Worm (Caenorhabditis elegans): Measurements from ENCODE around the gene F33G12.7.

F33G12.7 gene

DNA sequence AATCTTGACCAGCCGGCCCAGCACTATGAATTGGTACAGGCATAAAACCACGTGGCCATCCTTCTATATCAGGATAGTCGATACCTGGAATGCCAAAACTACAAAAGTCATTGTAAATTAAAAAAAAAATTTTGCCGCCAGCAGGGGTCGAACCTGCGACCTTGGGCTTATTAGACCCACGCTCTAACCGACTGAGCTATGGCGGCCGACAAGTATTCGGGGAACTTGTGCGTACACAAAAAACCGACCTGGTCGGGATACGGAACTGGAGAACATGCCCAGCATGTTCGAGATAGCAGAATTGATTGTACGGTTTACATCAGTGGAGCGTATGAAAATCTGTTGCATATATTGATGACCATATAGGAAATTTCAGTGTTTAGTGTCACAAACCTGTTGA lies 16.8 kb upstream of the F33G12.7 start (continued):
- TF ChIP-seq B0035.1 (tag; optimal IDR thresholded peaks at IDR 0.05) (peak; percentile 41), chd-7 (tag; optimal IDR thresholded peaks at IDR 0.05) (peak; percentile 31), lin-54 (GFP tag; optimal IDR thresholded peaks at IDR 0.05) (peak; percentile 64), madf-8 (GFP tag; conservative IDR thresholded peaks at IDR 0.05) (peak; percentile 41), snpc-4 (GFP tag; optimal IDR thresholded peaks at IDR 0.05) (peak; percentile 98), snpc-4 (tag; optimal IDR thresholded peaks at IDR 0.05) (peak; percentile 99), Y95B8A.8 (GFP tag; IDR thresholded peaks at IDR 0.05) (no peak), mcd-1 (GFP tag; IDR thresholded peaks at IDR 0.05) (peak; percentile 89)

ce11 chrII:5056254-5056653 lies 15.8 kb upstream of the F33G12.7 start:
- TF ChIP-seq ccch-3 (GFP tag; optimal IDR thresholded peaks at IDR 0.05) (no peak), pha-4 (tag; optimal IDR thresholded peaks at IDR 0.05) (no peak), snpc-4 (GFP tag; optimal IDR thresholded peaks at IDR 0.05) (no peak), snpc-4 (tag; optimal IDR thresholded peaks at IDR 0.05) (peak in 1 of 4 experiments; percentile 73), aptf-2 (GFP tag; conservative IDR thresholded peaks at IDR 0.05) (no peak), nhr-120 (GFP tag; IDR thresholded peaks at IDR 0.05) (no peak), snpc-3.4 (tag; optimal IDR thresholded peaks at IDR 0.05) (no peak), hlh-26 (GFP tag; conservative IDR thresholded peaks at IDR 0.05) (no peak), lin-40 (tag; optimal IDR thresholded peaks at IDR 0.05) (no peak), mcd-1 (GFP tag; IDR thresholded peaks at IDR 0.05) (peak; percentile 57), attf-5 (GFP tag; optimal IDR thresholded peaks at IDR 0.05) (no peak), ceh-100 (GFP tag; IDR thresholded peaks at IDR 0.05) (no peak), rpc-1 (optimal IDR thresholded peaks at IDR 0.05) (no peak), rpc-1 (tag; optimal IDR thresholded peaks at IDR 0.05) (no peak), ceh-91 (GFP tag; IDR thresholded peaks at IDR 0.05) (no peak), Y53G8AR.9 (GFP tag; conservative IDR thresholded peaks at IDR 0.05) (no peak), xnd-1 (tag; optimal IDR thresholded peaks at IDR 0.05) (no peak), bed-1 (GFP tag; IDR thresholded peaks at IDR 0.05) (no peak), dox-1 (GFP tag; IDR thresholded peaks at IDR 0.05) (no peak), sea-2 (GFP tag; IDR thresholded peaks at IDR 0.05) (no peak), efl-1 (GFP tag; optimal IDR thresholded peaks at IDR 0.05) (peak; percentile 9), zfh-2 (GFP tag; conservative IDR thresholded peaks at IDR 0.05) (no peak), F39B2.1 (GFP tag; IDR thresholded peaks at IDR 0.05) (no peak), mxl-1 (tag; optimal IDR thresholded peaks at IDR 0.05) (no peak), egl-18 (GFP tag; IDR thresholded peaks at IDR 0.05) (no peak), ztf-3 (GFP tag; optimal IDR thresholded peaks at IDR 0.05) (no peak), K11D2.4 (GFP tag; IDR thresholded peaks at IDR 0.05) (0 out of 2 replicates have a peak, but pooled peaks have one; percentile 40), tlf-1 (GFP tag; optimal IDR thresholded peaks at IDR 0.05) (peak; percentile 10), hmg-1.2 (GFP tag; IDR thresholded peaks at IDR 0.05) (no peak), snpc-1.3 (tag; optimal IDR thresholded peaks at IDR 0.05; ENCODE audit: insufficient read depth) (no peak), rec-8 (tag; optimal IDR thresholded peaks at IDR 0.05) (no peak), rcor-1 (GFP tag; IDR thresholded peaks at IDR 0.05) (peak; percentile 49; the same call in 1 of the 2 replicates), mes-4 (tag; optimal IDR thresholded peaks at IDR 0.05) (no peak), let-607 (tag; optimal IDR thresholded peaks at IDR 0.05) (no peak), attf-6 (GFP tag; IDR thresholded peaks at IDR 0.05) (0 out of 2 replicates have a peak, but pooled peaks have one; percentile 48), sptf-2 (GFP tag; optimal IDR thresholded peaks at IDR 0.05) (no peak), D2030.7 (GFP tag; IDR thresholded peaks at IDR 0.05) (peak; percentile 29; the same call in 1 of the 2 replicates), aptf-3 (GFP tag; IDR thresholded peaks at IDR 0.05) (no peak), gei-17 (GFP tag; optimal IDR thresholded peaks at IDR 0.05) (no peak), K12H6.12 (tag; optimal IDR thresholded peaks at IDR 0.05) (no peak), cebp-2 (GFP tag; IDR thresholded peaks at IDR 0.05) (no peak), F23B12.7 (tag; optimal IDR thresholded peaks at IDR 0.05; ENCODE audit: insufficient read depth) (no peak)

Data from whole organism, young adult.